Fruit fly (Drosophila melanogaster): ENCODE data around the gene CG8993.

Gene CG8993

dm6 chr3L:2402206-2402605 lies 30.2 kb downstream of the CG8993 start:
- no peak for TF ChIP-seq Sox15 (GFP tag; optimal IDR thresholded peaks at IDR 0.05)

- TF ChIP-seq CG11902 (GFP tag; optimal IDR thresholded peaks at IDR 0.05) (no peak), CG11294 (GFP tag; IDR thresholded peaks at IDR 0.05) (no peak), vri (GFP tag; optimal IDR thresholded peaks at IDR 0.05) (no peak), topi (GFP tag; optimal IDR thresholded peaks at IDR 0.05) (no peak), Hr39 (GFP tag; optimal IDR thresholded peaks at IDR 0.05) (no peak), svp (GFP tag) (no peak)
Measured at dm6 chr3L:2407271-2407670, 35.3 kb downstream of the CG8993 start.

dm6 chr3L:2407945-2408344 lies 35.9 kb downstream of the CG8993 start:
- TF ChIP-seq CG6163 (GFP tag; IDR thresholded peaks at IDR 0.05), result peak; percentile 35; the same call in 1 of the 3 replicates
- no peak for TF ChIP-seq spab (GFP tag; optimal IDR thresholded peaks at IDR 0.05)

dm6 chr3L:2409289-2409688 lies 37.3 kb downstream of the CG8993 start:
- TF ChIP-seq spab (GFP tag; optimal IDR thresholded peaks at IDR 0.05), result no peak
- TF ChIP-seq cyc (GFP tag; optimal IDR thresholded peaks at IDR 0.05), result no peak
- TF ChIP-seq OdsH (GFP tag; optimal IDR thresholded peaks at IDR 0.05), result no peak
- no peak for TF ChIP-seq dac (GFP tag; optimal IDR thresholded peaks at IDR 0.05)
- no peak for TF ChIP-seq CG9139 (GFP tag; optimal IDR thresholded peaks at IDR 0.05)
- no peak for TF ChIP-seq net (GFP tag; optimal IDR thresholded peaks at IDR 0.05)
- no peak for TF ChIP-seq Sox14 (GFP tag; optimal IDR thresholded peaks at IDR 0.05)
- no peak for TF ChIP-seq CG6276 (GFP tag; optimal IDR thresholded peaks at IDR 0.05)
- TF ChIP-seq CG15336 (GFP tag; IDR thresholded peaks at IDR 0.05), result no peak
- TF ChIP-seq CG10669 (GFP tag; optimal IDR thresholded peaks at IDR 0.05), result no peak
- TF ChIP-seq Blimp-1 (GFP tag; optimal IDR thresholded peaks at IDR 0.05), result no peak
- no peak for TF ChIP-seq achi (GFP tag; optimal IDR thresholded peaks at IDR 0.05)
- TF ChIP-seq Eip75B (GFP tag; optimal IDR thresholded peaks at IDR 0.05), result no peak
- no peak for TF ChIP-seq CG11902 (GFP tag; optimal IDR thresholded peaks at IDR 0.05)
- TF ChIP-seq Gug (GFP tag; IDR thresholded peaks at IDR 0.05), result no peak
- TF ChIP-seq fkh (GFP tag; optimal IDR thresholded peaks at IDR 0.05), result no peak
- no peak for TF ChIP-seq Hr4 (GFP tag; optimal IDR thresholded peaks at IDR 0.05)
- TF ChIP-seq CG7368 (GFP tag; optimal IDR thresholded peaks at IDR 0.05), result no peak

DNA sequence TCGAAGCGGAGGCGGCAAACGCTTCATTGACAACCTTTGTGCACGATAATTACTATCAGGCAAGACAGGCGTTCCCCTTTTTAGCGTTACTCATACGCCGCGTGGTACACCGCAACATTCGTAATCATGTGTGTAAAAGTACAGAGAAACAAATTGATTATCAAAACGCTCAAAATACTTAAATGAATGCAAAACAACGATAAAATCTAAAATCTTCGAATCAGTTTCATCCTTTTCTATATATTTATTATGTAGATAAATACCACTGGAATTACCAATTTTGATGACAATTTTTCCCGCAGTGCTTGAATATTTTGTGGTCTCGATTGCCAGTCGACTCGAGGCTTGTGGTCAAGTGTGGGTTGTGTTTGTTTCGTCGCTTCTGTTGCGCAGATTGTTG lies 38.9 kb downstream of the CG8993 start:
- peak; percentile 94 for TF ChIP-seq Eip78C (GFP tag)
- TF ChIP-seq fd85E (GFP tag; optimal IDR thresholded peaks at IDR 0.05), result no peak
- TF ChIP-seq CG4318 (GFP tag; optimal IDR thresholded peaks at IDR 0.05), result peak; percentile 12
- TF ChIP-seq CG11762 (GFP tag; optimal IDR thresholded peaks at IDR 0.05; ENCODE audit: insufficient read depth), result peak; percentile 39
- no peak for TF ChIP-seq lz (GFP tag; optimal IDR thresholded peaks at IDR 0.05)
- peak; percentile 5 for TF ChIP-seq CG6792 (GFP tag; optimal IDR thresholded peaks at IDR 0.05)
- peak; percentile 57 for TF ChIP-seq Hr4 (GFP tag; optimal IDR thresholded peaks at IDR 0.05)
- no peak for TF ChIP-seq Hr39 (GFP tag; optimal IDR thresholded peaks at IDR 0.05)
- TF ChIP-seq CG6808 (GFP tag; optimal IDR thresholded peaks at IDR 0.05), result no peak
- no peak for TF ChIP-seq CG31627 (GFP tag; optimal IDR thresholded peaks at IDR 0.05)
- no peak for TF ChIP-seq fd59A (GFP tag; optimal IDR thresholded peaks at IDR 0.05)
- TF ChIP-seq CG7368 (GFP tag; optimal IDR thresholded peaks at IDR 0.05), result peak; percentile 68
- TF ChIP-seq CG3032 (tag; optimal IDR thresholded peaks at IDR 0.05), result peak; percentile 7
- TF ChIP-seq pdm3 (GFP tag; optimal IDR thresholded peaks at IDR 0.05), result peak; percentile 29
- TF ChIP-seq CG8119 (GFP tag; IDR thresholded peaks at IDR 0.05), result peak; percentile 73
- TF ChIP-seq CG32006 (GFP tag; optimal IDR thresholded peaks at IDR 0.05), result peak; percentile 42
- TF ChIP-seq ss (GFP tag; optimal IDR thresholded peaks at IDR 0.05), result peak in 1 of 2 experiments; percentile 7
- peak; percentile 57 for TF ChIP-seq CG15336 (GFP tag; IDR thresholded peaks at IDR 0.05)
- no peak for TF ChIP-seq svp (GFP tag)
- TF ChIP-seq cyc (GFP tag; optimal IDR thresholded peaks at IDR 0.05), result peak; percentile 49
- TF ChIP-seq Sox102F (GFP tag; optimal IDR thresholded peaks at IDR 0.05), result peak; percentile 9
- TF ChIP-seq CG11294 (GFP tag; IDR thresholded peaks at IDR 0.05), result no peak
- TF ChIP-seq Eip75B (GFP tag; optimal IDR thresholded peaks at IDR 0.05), result no peak
- TF ChIP-seq Blimp-1 (GFP tag; optimal IDR thresholded peaks at IDR 0.05), result no peak
- peak; percentile 23 for TF ChIP-seq CG11902 (GFP tag; optimal IDR thresholded peaks at IDR 0.05)
- no peak for TF ChIP-seq achi (GFP tag; optimal IDR thresholded peaks at IDR 0.05)
- TF ChIP-seq Ets21C (GFP tag; optimal IDR thresholded peaks at IDR 0.05), result no peak
- no peak for TF ChIP-seq dac (GFP tag; optimal IDR thresholded peaks at IDR 0.05)
- peak; percentile 38; the same call in 1 of the 3 replicates for TF ChIP-seq CG6163 (GFP tag; IDR thresholded peaks at IDR 0.05)
- TF ChIP-seq Lpt (GFP tag; optimal IDR thresholded peaks at IDR 0.05), result no peak
- TF ChIP-seq CG6276 (GFP tag; optimal IDR thresholded peaks at IDR 0.05), result peak; percentile 45
- no peak for TF ChIP-seq Gug (GFP tag; IDR thresholded peaks at IDR 0.05)
- no peak for TF ChIP-seq fkh (GFP tag; optimal IDR thresholded peaks at IDR 0.05)
- TF ChIP-seq Sox15 (GFP tag; optimal IDR thresholded peaks at IDR 0.05), result no peak

Measured in whole organism, prepupa.